Fruit fly (Drosophila melanogaster) S2 (cell line): ENCODE results near the gene RhoGAP18B.

Experiments used
- CG8478 ChIP-seq: fragments of >200 bp; optimal IDR thresholded peaks from 2 replicates; lab custom pipeline; 2018
- CTCF ChIP-seq, 2 experiments: fragments of >200 bp; optimal IDR thresholded peaks; 2 replicates each; lab custom pipeline; 2018

RhoGAP18B gene

dm6 chrX:19167032-19167568 is at the start of gene RhoGAP18B:
Gene RhoGAP18B (minus strand): TSS chrX:19167082.
- TF ChIP-seq CG8478 (lab: Kevin White, UChicago) (no peak), CTCF (optimal IDR thresholded peaks at IDR 0.05; lab: Kevin White, UChicago) (no peak)

dm6 chrX:19216671-19217070 is 49.8 kb upstream of the RhoGAP18B start:
- TF ChIP-seq CG8478 (lab: Kevin White, UChicago): no peak
- no peak for TF ChIP-seq CTCF (optimal IDR thresholded peaks at IDR 0.05; lab: Kevin White, UChicago)

dm6 chrX:19215215-19215614 is 48.3 kb upstream of the RhoGAP18B start, which contains the start of gene Muc18B:
Gene Muc18B (plus strand): TSS chrX:19215515.
- TF ChIP-seq CTCF (optimal IDR thresholded peaks at IDR 0.05; lab: Kevin White, UChicago) (no peak), CG8478 (lab: Kevin White, UChicago) (no peak)

dm6 chrX:19212954-19213353 is 46.1 kb upstream of the RhoGAP18B start, which contains the start of gene Mur18B:
Gene Mur18B (plus strand): TSS chrX:19213254.
- TF ChIP-seq CG8478 (lab: Kevin White, UChicago): no peak
- no peak for TF ChIP-seq CTCF (optimal IDR thresholded peaks at IDR 0.05; lab: Kevin White, UChicago)

dm6 chrX:19211982-19212381 is 45.1 kb upstream of the RhoGAP18B start, which contains the start of gene CG14195:
Gene CG14195 (minus strand): TSS chrX:19212082.
- TF ChIP-seq CTCF (optimal IDR thresholded peaks at IDR 0.05; lab: Kevin White, UChicago) (no peak), CG8478 (lab: Kevin White, UChicago) (no peak)

dm6 chrX:19208014-19208413 is 41.1 kb upstream of the RhoGAP18B start, which contains the start of gene Ulp1:
Gene Ulp1 (minus strand): TSS chrX:19208187.
- peak; percentile 58 to 67 for TF ChIP-seq CTCF (optimal IDR thresholded peaks at IDR 0.05; lab: Kevin White, UChicago)
- TF ChIP-seq CG8478 (lab: Kevin White, UChicago): no peak

dm6 chrX:19201630-19202029 is 34.7 kb upstream of the RhoGAP18B start, which contains the start of gene CG7990:
Gene CG7990 (minus strand): TSS chrX:19201979.
- TF ChIP-seq CG8478 (lab: Kevin White, UChicago) (no peak), CTCF (optimal IDR thresholded peaks at IDR 0.05; lab: Kevin White, UChicago) (no peak)

dm6 chrX:19193336-19193735 is 26.5 kb upstream of the RhoGAP18B start, which contains the start of the genes CG7914 and CG14194:
Gene CG7914 (minus strand): TSS chrX:19193448.
Gene CG14194 (plus strand): TSS chrX:19193555.
- TF ChIP-seq CTCF (optimal IDR thresholded peaks at IDR 0.05; lab: Kevin White, UChicago) (peak in 1 of 2 experiments; percentile 4), CG8478 (lab: Kevin White, UChicago) (no peak)

dm6 chrX:19191597-19191996 is 24.7 kb upstream of the RhoGAP18B start:
- TF ChIP-seq CG8478 (lab: Kevin White, UChicago) (no peak), CTCF (optimal IDR thresholded peaks at IDR 0.05; lab: Kevin White, UChicago) (no peak)

dm6 chrX:19191050-19191449 is 24.2 kb upstream of the RhoGAP18B start:
- TF ChIP-seq CG8478 (lab: Kevin White, UChicago): no peak
- no peak for TF ChIP-seq CTCF (optimal IDR thresholded peaks at IDR 0.05; lab: Kevin White, UChicago)

dm6 chrX:19189903-19190302 is 23.0 kb upstream of the RhoGAP18B start, which contains the start of gene HP1D3csd:
Gene HP1D3csd (plus strand): TSS chrX:19190214.
- TF ChIP-seq CG8478 (lab: Kevin White, UChicago) (no peak), CTCF (optimal IDR thresholded peaks at IDR 0.05; lab: Kevin White, UChicago) (peak in 1 of 2 experiments; percentile 49)

dm6 chrX:19187624-19188085 is 20.8 kb upstream of the RhoGAP18B start, which contains the start of gene Mec2:
Gene Mec2 (plus strand): TSS chrX:19188035.
- TF ChIP-seq CTCF (optimal IDR thresholded peaks at IDR 0.05; lab: Kevin White, UChicago): no peak
- no peak for TF ChIP-seq CG8478 (lab: Kevin White, UChicago)

- TF ChIP-seq CTCF (optimal IDR thresholded peaks at IDR 0.05; lab: Kevin White, UChicago) (no peak), CG8478 (lab: Kevin White, UChicago) (no peak)
Observed at dm6 chrX:19183121-19183520, 16.2 kb upstream of the RhoGAP18B start, which contains the start of gene CG33253. Gene CG33253 (plus strand): TSS chrX:19183421.

dm6 chrX:19179696-19180255 is 12.9 kb upstream of the RhoGAP18B start, which contains the start of the genes CG7556 and CG7453:
Gene CG7556 (minus strand): TSS chrX:19179830.
Gene CG7453 (plus strand): TSS chrX:19180173.
- TF ChIP-seq CG8478 (lab: Kevin White, UChicago) (no peak), CTCF (optimal IDR thresholded peaks at IDR 0.05; lab: Kevin White, UChicago) (no peak)
